Worm (Caenorhabditis elegans): Measurements from ENCODE around the gene F54C9.11.

Gene F54C9.11

ce11 chrII:8561227-8561626 lies 23.7 kb downstream of the F54C9.11 start, which contains the start of gene iff-2 (continued):
- TF ChIP-seq C06A6.2 (GFP tag; conservative IDR thresholded peaks at IDR 0.05) (peak; percentile 95), attf-5 (GFP tag; optimal IDR thresholded peaks at IDR 0.05) (peak; percentile 100), dpff-1 (tag; optimal IDR thresholded peaks at IDR 0.05) (no peak), ztf-6 (GFP tag; IDR thresholded peaks at IDR 0.05) (peak; percentile 95), hmg-1.2 (GFP tag; IDR thresholded peaks at IDR 0.05) (peak; percentile 95), rcor-1 (GFP tag; IDR thresholded peaks at IDR 0.05) (peak; percentile 92), egl-18 (GFP tag; IDR thresholded peaks at IDR 0.05) (0 out of 2 replicates have a peak, but pooled peaks have one; percentile 58), Y56A3A.18 (GFP tag; IDR thresholded peaks at IDR 0.05) (peak; percentile 77; the same call in 1 of the 2 replicates), lin-54 (GFP tag; optimal IDR thresholded peaks at IDR 0.05) (peak; percentile 98), unc-62 (GFP tag; optimal IDR thresholded peaks at IDR 0.05) (peak; percentile 87), ztf-28 (GFP tag; IDR thresholded peaks at IDR 0.05) (peak; percentile 72; the same call in 1 of the 2 replicates), F49E8.2 (tag; optimal IDR thresholded peaks at IDR 0.05; ENCODE audit: insufficient read depth) (no peak), sptf-2 (GFP tag; optimal IDR thresholded peaks at IDR 0.05) (no peak), nfya-2 (GFP tag; IDR thresholded peaks at IDR 0.05) (no peak), cebp-2 (GFP tag; IDR thresholded peaks at IDR 0.05) (0 out of 2 replicates have a peak, but pooled peaks have one; percentile 51), madf-10 (tag; optimal IDR thresholded peaks at IDR 0.05) (peak; percentile 95), F33H1.4 (GFP tag; IDR thresholded peaks at IDR 0.05) (peak; percentile 81), K12H6.12 (tag; optimal IDR thresholded peaks at IDR 0.05) (peak; percentile 99), snpc-3.4 (tag; optimal IDR thresholded peaks at IDR 0.05) (peak; percentile 18), hsf-1 (GFP tag; IDR thresholded peaks at IDR 0.05) (0 out of 2 replicates have a peak, but pooled peaks have one; percentile 53), lir-1 (GFP tag; conservative IDR thresholded peaks at IDR 0.05) (peak; percentile 97), bed-1 (GFP tag; IDR thresholded peaks at IDR 0.05) (no peak), cebp-1 (GFP tag; IDR thresholded peaks at IDR 0.05) (peak; percentile 89), cebp-1 (tag; optimal IDR thresholded peaks at IDR 0.05) (peak; percentile 97), egrh-3 (GFP tag; IDR thresholded peaks at IDR 0.05) (no peak), mcd-1 (GFP tag; IDR thresholded peaks at IDR 0.05) (peak; percentile 100), him-1 (tag; optimal IDR thresholded peaks at IDR 0.05) (no peak), F10E7.11 (tag; optimal IDR thresholded peaks at IDR 0.05) (peak; percentile 23), madf-8 (GFP tag; conservative IDR thresholded peaks at IDR 0.05) (no peak), unc-130 (GFP tag; optimal IDR thresholded peaks at IDR 0.05) (no peak), snpc-4 (GFP tag; optimal IDR thresholded peaks at IDR 0.05) (no peak), snpc-4 (tag; optimal IDR thresholded peaks at IDR 0.05) (peak in 3 of 4 experiments; percentile 84 to 89 (median 89)), ama-1 (optimal IDR thresholded peaks at IDR 0.05) (peak; percentile 68), ama-1 (GFP tag; optimal IDR thresholded peaks at IDR 0.05) (no peak), nhr-80 (tag; optimal IDR thresholded peaks at IDR 0.05) (peak; percentile 100), ztf-25 (GFP tag; IDR thresholded peaks at IDR 0.05) (0 out of 2 replicates have a peak, but pooled peaks have one; percentile 9), C17E4.6 (GFP tag; IDR thresholded peaks at IDR 0.05) (peak; percentile 93), aptf-2 (GFP tag; conservative IDR thresholded peaks at IDR 0.05) (peak; percentile 45; the same call in 1 of the 2 replicates), let-607 (tag; optimal IDR thresholded peaks at IDR 0.05) (peak; percentile 99), ztf-22 (GFP tag; optimal IDR thresholded peaks at IDR 0.05) (peak; percentile 95), somi-1 (GFP tag; optimal IDR thresholded peaks at IDR 0.05) (peak; percentile 93), hrde-1 (tag; optimal IDR thresholded peaks at IDR 0.05; ENCODE audit: borderline replicate concordance) (no peak), repo-1 (tag; optimal IDR thresholded peaks at IDR 0.05) (peak; percentile 93), mxl-1 (tag; optimal IDR thresholded peaks at IDR 0.05) (no peak), nfya-1 (tag; optimal IDR thresholded peaks at IDR 0.05; ENCODE audit: borderline replicate concordance, insufficient read depth) (no peak), madf-3 (GFP tag; IDR thresholded peaks at IDR 0.05) (peak; percentile 97; the same call in 1 of the 2 replicates), ccch-3 (GFP tag; optimal IDR thresholded peaks at IDR 0.05) (peak; percentile 39), chd-7 (tag; optimal IDR thresholded peaks at IDR 0.05) (peak; percentile 94), ceh-100 (GFP tag; IDR thresholded peaks at IDR 0.05) (peak; percentile 89)

All from whole organism, young adult.